Worm (Caenorhabditis elegans) whole organism, L3 larva: ENCODE data around the gene cnc-5.

ENCODE experiments used
- ama-1 ChIP-seq: fragments of 150-350 bp; optimal IDR thresholded peaks from 2 replicates; lab custom pipeline; 2018
- mml-1 ChIP-seq: fragments of 150-350 bp; sonication (generic microtip); optimal IDR thresholded peaks from 3 replicates; lab custom pipeline; 2014; ENCODE audit warnings: missing biosample characterization, missing genetic modification characterization
- nhr-25 ChIP-seq: sonication (generic microtip); optimal IDR thresholded peaks from 2 replicates; lab custom pipeline; 2017; ENCODE audit warnings: missing biosample characterization, missing genetic modification characterization
- sea-2 ChIP-seq: fragments of 150-350 bp; sonication (generic microtip); optimal IDR thresholded peaks from 4 replicates; lab custom pipeline; 2014; ENCODE audit warnings: missing biosample characterization, missing genetic modification reagents, missing genetic modification characterization

DNA sequence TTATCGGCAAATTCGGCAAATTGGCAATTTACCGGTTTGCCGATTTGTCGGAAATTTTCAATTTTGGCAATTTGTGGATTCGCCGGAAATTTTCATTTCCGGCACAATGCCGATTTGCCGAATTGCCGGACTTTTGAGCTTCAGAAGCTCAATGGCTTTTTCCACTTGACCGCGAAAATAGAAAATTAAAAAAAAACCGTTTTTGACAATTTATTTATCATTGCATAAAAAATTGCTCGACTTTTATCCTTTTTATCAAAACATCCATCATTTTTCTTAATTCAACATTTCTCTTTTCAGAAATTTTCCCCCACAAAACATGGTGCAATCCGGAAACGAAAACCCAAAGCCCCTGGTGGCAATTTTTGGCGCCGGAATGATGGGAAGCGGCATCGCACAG lies 14.9 kb downstream of the cnc-5 start, which contains the start of gene hacd-1:
- TF ChIP-seq ama-1 (lab: Kevin White, UChicago) = no peak
- no peak for TF ChIP-seq nhr-25
- TF ChIP-seq sea-2 (GFP tag; lab: Kevin White, UChicago) = no peak
- no peak for TF ChIP-seq mml-1 (tag; lab: Kevin White, UChicago)
